Worm (Caenorhabditis elegans): ENCODE data around the gene ZC317.2.

- TF ChIP-seq ceh-45 (GFP tag; IDR thresholded peaks at IDR 0.05), result no peak
- TF ChIP-seq ttx-3 (tag; optimal IDR thresholded peaks at IDR 0.05), result no peak
- no peak for TF ChIP-seq hlh-6 (tag; optimal IDR thresholded peaks at IDR 0.05)
- TF ChIP-seq pag-3 (tag; optimal IDR thresholded peaks at IDR 0.05; ENCODE audit: borderline replicate concordance), result no peak
- TF ChIP-seq hlh-15 (tag; optimal IDR thresholded peaks at IDR 0.05), result no peak
- TF ChIP-seq lin-11 (tag; optimal IDR thresholded peaks at IDR 0.05), result no peak
- no peak for TF ChIP-seq pqm-1 (tag; optimal IDR thresholded peaks at IDR 0.05)
- TF ChIP-seq fkh-10 (GFP tag; optimal IDR thresholded peaks at IDR 0.05), result no peak
- TF ChIP-seq nhr-11 (tag; optimal IDR thresholded peaks at IDR 0.05), result no peak
- no peak for TF ChIP-seq ref-2 (tag; optimal IDR thresholded peaks at IDR 0.05)
- no peak for TF ChIP-seq ceh-48 (tag; optimal IDR thresholded peaks at IDR 0.05)
- no peak for TF ChIP-seq tbx-7 (tag; optimal IDR thresholded peaks at IDR 0.05)
- TF ChIP-seq ztf-16 (tag; optimal IDR thresholded peaks at IDR 0.05), result no peak
Observed at ce11 chrV:5419915-5420314, 40.0 kb upstream of the ZC317.2 start, which contains the start of gene F08F3.6.

Data from whole organism, late embryonic.